Worm (Caenorhabditis elegans): ENCODE results near the gene rps-30.

DNA sequence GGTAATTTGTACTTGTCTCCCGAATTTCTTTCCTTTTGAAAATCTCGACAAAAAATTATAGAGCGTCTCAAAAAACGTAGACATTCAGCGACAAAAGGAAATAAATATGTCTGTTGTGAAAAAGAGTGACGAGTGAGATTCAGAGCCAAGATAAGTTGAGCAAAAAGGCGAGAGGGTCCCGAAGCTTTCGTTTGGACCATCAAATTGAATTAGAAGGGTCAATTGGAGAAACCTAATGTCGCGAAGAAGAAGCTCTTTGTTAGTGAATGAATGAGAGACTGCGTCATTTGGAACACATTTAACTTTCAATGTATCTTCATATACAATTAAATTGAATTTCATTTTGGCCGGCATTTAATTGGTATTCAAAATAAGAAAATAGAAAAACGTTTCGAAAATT is 40.1 kb downstream of the rps-30 start:
- TF ChIP-seq ceh-13 (GFP tag; optimal IDR thresholded peaks at IDR 0.05) (no peak), ama-1 (optimal IDR thresholded peaks at IDR 0.05) (no peak), aly-1 (tag; optimal IDR thresholded peaks at IDR 0.05) (no peak), ceh-36 (tag; optimal IDR thresholded peaks at IDR 0.05) (no peak), flt-1 (GFP tag; IDR thresholded peaks at IDR 0.05) (no peak), sea-1 (GFP tag; conservative IDR thresholded peaks at IDR 0.05) (no peak), pes-1 (GFP tag; IDR thresholded peaks at IDR 0.05) (no peak), tbx-37 (GFP tag; conservative IDR thresholded peaks at IDR 0.05) (no peak)

All from whole organism, early embryonic.